Worm (Caenorhabditis elegans) whole organism, young adult: ENCODE results near the gene K09C4.2.

Experiments
- F37B4.10 ChIP-seq: fragments of 200-800 bp; sonication (Bioruptor generic); IDR thresholded peaks from 2 replicates; pipeline ENCODE4 v1.3.6; 2022; ENCODE audit warnings: missing genetic modification characterization, missing compliant biosample characterization
- F49E8.2 ChIP-seq: sonication (generic microtip); optimal IDR thresholded peaks from 3 replicates; lab custom pipeline; 2017; ENCODE audit warnings: missing genetic modification characterization, mild to moderate bottlenecking, missing compliant biosample characterization, antibody characterized with exemption, moderate library complexity; ENCODE audit not compliant: insufficient read depth
- F57C9.4 ChIP-seq: sonication (generic microtip); optimal IDR thresholded peaks from 2 replicates; lab custom pipeline; 2017; ENCODE audit warnings: mild to moderate bottlenecking, missing genetic modification characterization, missing compliant biosample characterization
- bed-1 ChIP-seq: fragments of 200-800 bp; sonication (Bioruptor generic); IDR thresholded peaks from 2 replicates; pipeline ENCODE4 v1.3.6; 2022; ENCODE audit warnings: missing genetic modification reagents, missing genetic modification characterization, missing compliant biosample characterization
- lin-35 ChIP-seq, 3 experiments: fragments of 150-350 bp in 2 of 3; sonication (generic microtip) in 1 of 3; optimal IDR thresholded peaks; 2 replicates each; lab custom pipeline; 2014 to 2018; ENCODE audit warnings: missing biosample characterization in 3 of 3, missing genetic modification characterization in 3 of 3, missing genetic modification reagents in 3 of 3
- lsy-27 ChIP-seq: sonication (generic microtip); optimal IDR thresholded peaks from 2 replicates; lab custom pipeline; 2017; ENCODE audit warnings: missing genetic modification characterization, mild to moderate bottlenecking, missing compliant biosample characterization, antibody characterized with exemption, missing genotype, borderline replicate concordance; ENCODE audit not compliant: insufficient read depth
- unc-62 ChIP-seq: fragments of 150-350 bp; optimal IDR thresholded peaks from 2 replicates; lab custom pipeline; 2014; ENCODE audit warnings: missing biosample characterization, missing genetic modification reagents, missing genetic modification characterization

DNA sequence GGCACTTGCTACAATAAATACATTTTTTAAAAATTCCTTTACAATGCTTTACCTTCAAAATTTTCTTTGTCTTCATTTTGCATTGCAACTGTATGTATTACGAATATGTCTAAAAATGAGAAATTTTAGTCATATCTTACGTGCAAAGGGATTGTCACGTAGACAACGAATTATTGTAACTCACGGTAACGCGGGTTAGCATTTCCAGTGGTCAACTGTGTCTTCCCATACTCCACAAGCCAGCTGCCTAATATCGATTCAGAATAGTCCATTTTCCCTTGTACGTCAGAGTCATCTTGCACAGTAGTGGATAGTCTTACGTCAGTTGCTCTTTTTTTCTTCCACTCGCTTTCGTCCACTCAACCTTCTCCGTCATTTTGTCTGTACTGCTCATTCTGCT lies 33.7 kb upstream of the K09C4.2 start, which contains the start of gene fbxb-71:
- no peak for TF ChIP-seq lin-35 (GFP tag; optimal IDR thresholded peaks at IDR 0.05; lab: Kevin White, UChicago)
- no peak for TF ChIP-seq F49E8.2 (tag; lab: Kevin White, UChicago)
- TF ChIP-seq lsy-27 (tag; lab: Kevin White, UChicago): no peak
- TF ChIP-seq F57C9.4 (tag; lab: Kevin White, UChicago): no peak
- no peak for TF ChIP-seq F37B4.10 (GFP tag; lab: Robert Waterston, UW)
- TF ChIP-seq unc-62 (GFP tag; lab: Kevin White, UChicago): no peak
- no peak for TF ChIP-seq bed-1 (GFP tag; lab: Robert Waterston, UW)
